Worm (Caenorhabditis elegans): ENCODE results near the gene W02B3.4.

The W02B3.4 gene

DNA sequence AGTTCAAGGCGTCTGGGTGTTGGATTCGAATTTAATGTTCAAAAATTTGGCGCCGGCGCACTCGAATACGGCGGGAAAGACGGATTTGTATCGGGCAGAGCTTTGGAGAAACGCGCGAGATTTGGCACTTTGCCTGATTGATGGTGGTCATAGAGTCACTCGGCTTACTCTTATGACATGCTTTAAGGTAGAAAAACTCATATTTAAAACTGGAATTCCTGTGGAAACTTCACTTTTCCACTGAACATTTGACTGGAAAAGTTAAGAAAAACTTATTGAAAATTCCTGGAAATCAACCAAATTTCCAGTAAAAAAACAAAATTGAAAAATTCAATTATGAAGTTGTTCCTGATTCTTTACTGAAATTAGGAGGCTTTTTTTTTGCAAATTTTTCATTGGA, 38.6 kb downstream of the W02B3.4 start:
- TF ChIP-seq ama-1 (optimal IDR thresholded peaks at IDR 0.05) (no peak), sma-3 (GFP tag; optimal IDR thresholded peaks at IDR 0.05) (no peak), nhr-6 (tag; optimal IDR thresholded peaks at IDR 0.05) (no peak), lin-39 (tag; optimal IDR thresholded peaks at IDR 0.05) (no peak), ceh-16 (tag; optimal IDR thresholded peaks at IDR 0.05) (no peak), fos-1 (tag; optimal IDR thresholded peaks at IDR 0.05) (no peak), elt-3 (tag; optimal IDR thresholded peaks at IDR 0.05) (no peak), F13H6.1 (tag; optimal IDR thresholded peaks at IDR 0.05) (no peak), nhr-23 (tag; optimal IDR thresholded peaks at IDR 0.05) (no peak), unc-62 (GFP tag; optimal IDR thresholded peaks at IDR 0.05) (no peak), snpc-4 (tag; optimal IDR thresholded peaks at IDR 0.05) (no peak)

DNA sequence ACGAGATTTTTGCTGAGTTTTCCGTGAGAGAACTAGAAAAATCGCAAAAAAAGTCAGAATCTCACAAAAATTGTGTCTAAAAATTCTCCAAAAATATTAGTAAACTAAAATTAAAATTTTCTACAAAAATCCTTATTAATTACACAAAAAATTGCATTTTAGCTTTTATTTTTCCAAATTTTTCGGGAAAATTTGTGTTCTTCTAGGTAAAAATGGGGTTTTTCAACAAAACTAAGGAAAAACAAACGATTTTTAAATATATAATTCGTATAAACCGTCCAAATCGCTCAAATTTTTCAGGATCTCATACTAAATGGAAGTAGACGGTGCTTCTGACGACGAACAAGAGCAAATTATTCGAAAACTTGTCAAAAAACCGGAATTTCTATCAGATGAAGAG, 41.5 kb downstream of the W02B3.4 start, which contains the start of gene W06E11.1:
TSS of gene W06E11.1 (plus strand) at position 301 of the 400 bp plus-strand sequence.
- TF ChIP-seq ztf-11 (tag; optimal IDR thresholded peaks at IDR 0.05) (no peak), aly-2 (tag; optimal IDR thresholded peaks at IDR 0.05) (no peak), nhr-25 (tag; optimal IDR thresholded peaks at IDR 0.05) (no peak), Y55F3AM.14 (GFP tag; optimal IDR thresholded peaks at IDR 0.05) (no peak), lin-11 (tag; optimal IDR thresholded peaks at IDR 0.05) (no peak)

DNA sequence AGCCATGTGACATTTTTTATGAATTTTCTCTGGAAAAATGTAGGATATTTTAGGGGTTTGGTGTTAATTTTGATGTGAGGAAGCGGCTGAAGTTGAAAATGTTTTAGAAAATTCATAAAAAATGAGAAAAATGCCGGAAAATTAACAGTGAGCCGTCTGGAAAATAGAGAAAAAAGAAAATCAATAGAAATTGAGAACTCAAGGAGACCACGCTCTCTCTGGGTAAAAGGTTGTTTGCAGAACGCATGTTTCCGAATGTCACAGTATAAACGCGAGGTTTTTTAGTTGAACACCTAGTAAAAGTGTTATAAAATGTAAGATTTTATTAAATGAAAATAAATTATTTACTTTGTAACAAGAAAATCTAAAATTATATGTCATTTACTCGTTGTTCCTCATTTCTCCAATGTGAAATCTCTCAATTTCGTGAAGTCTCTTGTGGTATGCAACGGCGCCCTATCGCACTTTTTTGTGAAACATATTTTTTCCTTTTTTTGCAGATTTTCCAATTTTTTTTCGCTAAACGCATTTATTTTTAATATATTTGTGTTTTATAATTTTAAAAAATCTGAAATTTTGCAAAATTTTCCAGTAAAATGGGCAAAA, 42.9 kb downstream of the W02B3.4 start, which contains the start of the genes tag-266 and tag-267:
TSS of gene tag-266 (minus strand) at position 29 of the 606 bp plus-strand sequence.
TSS of gene tag-267 (plus strand) at position 593 of the 606 bp plus-strand sequence.
- TF ChIP-seq fos-1 (tag; optimal IDR thresholded peaks at IDR 0.05) (peak; percentile 59), sma-3 (GFP tag; optimal IDR thresholded peaks at IDR 0.05) (peak; percentile 83), unc-39 (tag; optimal IDR thresholded peaks at IDR 0.05) (no peak), ZK546.5 (tag; optimal IDR thresholded peaks at IDR 0.05) (no peak), zag-1 (tag; optimal IDR thresholded peaks at IDR 0.05) (peak; percentile 15), blmp-1 (tag; optimal IDR thresholded peaks at IDR 0.05; ENCODE audit: insufficient read depth) (no peak), R02D3.7 (tag; optimal IDR thresholded peaks at IDR 0.05) (no peak), F13H6.1 (tag; optimal IDR thresholded peaks at IDR 0.05) (peak; percentile 66), Y55F3AM.14 (GFP tag; optimal IDR thresholded peaks at IDR 0.05) (peak; percentile 32), C34F6.9 (tag; optimal IDR thresholded peaks at IDR 0.05) (peak; percentile 90), lsy-2 (tag; optimal IDR thresholded peaks at IDR 0.05) (peak; percentile 56 to 82), lin-13 (GFP tag; optimal IDR thresholded peaks at IDR 0.05) (peak; percentile 9), nhr-25 (tag; optimal IDR thresholded peaks at IDR 0.05) (peak; percentile 49), nhr-129 (tag; optimal IDR thresholded peaks at IDR 0.05) (peak; percentile 49), dmd-4 (tag; optimal IDR thresholded peaks at IDR 0.05) (no peak), snpc-4 (tag; optimal IDR thresholded peaks at IDR 0.05) (peak; percentile 13), crh-2 (tag; optimal IDR thresholded peaks at IDR 0.05) (peak; percentile 81), nhr-21 (tag; optimal IDR thresholded peaks at IDR 0.05) (peak; percentile 4), mdl-1 (tag; optimal IDR thresholded peaks at IDR 0.05) (peak in 1 of 2 experiments; percentile 12), gmeb-1 (tag; optimal IDR thresholded peaks at IDR 0.05) (peak; percentile 52), unc-55 (GFP tag; optimal IDR thresholded peaks at IDR 0.05) (peak; percentile 92)

DNA sequence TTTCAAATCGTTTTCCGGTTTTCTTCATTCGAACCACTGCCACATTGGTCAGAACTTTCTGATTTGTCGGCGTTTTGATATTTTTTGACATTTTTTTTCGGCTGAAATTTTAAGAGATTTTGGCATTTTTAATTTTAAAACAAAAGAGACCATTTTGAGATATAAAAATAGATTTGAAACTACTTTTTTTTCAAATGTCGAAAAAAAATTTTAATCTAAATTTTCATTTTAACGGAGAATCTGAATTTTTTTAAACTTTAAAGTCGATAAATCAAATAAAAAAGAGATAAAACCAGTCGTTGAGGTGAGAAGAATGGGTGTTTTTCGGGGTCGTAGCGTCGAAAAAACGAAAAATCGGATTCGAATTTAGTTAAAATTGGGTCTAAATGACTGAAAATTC, 44.9 kb downstream of the W02B3.4 start, which contains the start of gene sbds-1:
TSS of gene sbds-1 (minus strand) at position 101 of the 400 bp plus-strand sequence.
- TF ChIP-seq blmp-1 (tag; optimal IDR thresholded peaks at IDR 0.05; ENCODE audit: insufficient read depth): no peak
- no peak for TF ChIP-seq nhr-21 (tag; optimal IDR thresholded peaks at IDR 0.05)
- TF ChIP-seq unc-55 (GFP tag; optimal IDR thresholded peaks at IDR 0.05): no peak
- TF ChIP-seq nhr-237 (tag; optimal IDR thresholded peaks at IDR 0.05): no peak
- no peak for TF ChIP-seq gmeb-1 (tag; optimal IDR thresholded peaks at IDR 0.05)
- TF ChIP-seq ceh-82 (tag; optimal IDR thresholded peaks at IDR 0.05): no peak
- no peak for TF ChIP-seq lin-11 (tag; optimal IDR thresholded peaks at IDR 0.05)
- TF ChIP-seq unc-39 (tag; optimal IDR thresholded peaks at IDR 0.05): no peak
- no peak for TF ChIP-seq peb-1 (tag; optimal IDR thresholded peaks at IDR 0.05)
- TF ChIP-seq nhr-23 (tag; optimal IDR thresholded peaks at IDR 0.05): no peak
- no peak for TF ChIP-seq nhr-10 (tag; optimal IDR thresholded peaks at IDR 0.05)
- TF ChIP-seq nhr-25 (tag; optimal IDR thresholded peaks at IDR 0.05): no peak
- no peak for TF ChIP-seq Y55F3AM.14 (GFP tag; optimal IDR thresholded peaks at IDR 0.05)
- no peak for TF ChIP-seq ama-1 (optimal IDR thresholded peaks at IDR 0.05)
- no peak for TF ChIP-seq zag-1 (tag; optimal IDR thresholded peaks at IDR 0.05)
- no peak for TF ChIP-seq R02D3.7 (tag; optimal IDR thresholded peaks at IDR 0.05)
- no peak for TF ChIP-seq mbf-1 (tag; optimal IDR thresholded peaks at IDR 0.05)
- TF ChIP-seq F13H6.1 (tag; optimal IDR thresholded peaks at IDR 0.05): no peak
- no peak for TF ChIP-seq elt-1 (tag; optimal IDR thresholded peaks at IDR 0.05)
- TF ChIP-seq skn-1 (tag; optimal IDR thresholded peaks at IDR 0.05): no peak
